Fruit fly (Drosophila melanogaster) whole organism, adult: ENCODE data around the gene CG14879.

ENCODE experiments used
- CG14711 ChIP-seq: fragments of 200-800 bp; sonication (Bioruptor generic); optimal IDR thresholded peaks from 2 replicates; lab custom pipeline; 2018; ENCODE audit warnings: missing biosample characterization, mild to moderate bottlenecking, missing genetic modification characterization, moderate library complexity
- CG7045 ChIP-seq: fragments of 200-800 bp; sonication (Bioruptor generic); optimal IDR thresholded peaks from 2 replicates; lab custom pipeline; 2017; ENCODE audit warnings: missing biosample characterization, mild to moderate bottlenecking, missing genetic modification characterization
- CG7101 ChIP-seq: fragments of 200-800 bp; sonication (Bioruptor generic); optimal IDR thresholded peaks from 2 replicates; lab custom pipeline; 2018; ENCODE audit warnings: missing biosample characterization, mild to moderate bottlenecking, missing genetic modification characterization, moderate library complexity
- Crg-1 ChIP-seq: fragments of 200-800 bp; sonication (Bioruptor generic); optimal IDR thresholded peaks from 2 replicates; lab custom pipeline; 2016; ENCODE audit warnings: missing biosample characterization, missing genetic modification characterization
- bab1 ChIP-seq: fragments of 200-800 bp; sonication (Bioruptor generic); optimal IDR thresholded peaks from 3 replicates; lab custom pipeline; 2019; ENCODE audit warnings: missing biosample characterization, mild to moderate bottlenecking, missing genetic modification characterization, moderate library complexity
- cnc ChIP-seq, 2 experiments: fragments of >200 bp; optimal IDR thresholded peaks; 2 replicates each; lab custom pipeline; 2017
- kay ChIP-seq: fragments of 200-800 bp; sonication (Bioruptor generic); peaks from one replicate; lab custom pipeline; 2016; ENCODE audit warnings: missing biosample characterization, missing genetic modification characterization, borderline replicate concordance
- pad ChIP-seq: fragments of 200-800 bp; sonication (Bioruptor generic); optimal IDR thresholded peaks from 3 replicates; lab custom pipeline; 2017; ENCODE audit warnings: missing biosample characterization, missing genetic modification characterization, mild to moderate bottlenecking, moderate library complexity, missing genetic modification reagents
- tj ChIP-seq: fragments of 200-800 bp; sonication (Bioruptor generic); optimal IDR thresholded peaks from 3 replicates; lab custom pipeline; 2017; ENCODE audit warnings: missing biosample characterization, mild to moderate bottlenecking, missing genetic modification characterization, moderate library complexity
- toe ChIP-seq: fragments of 200-800 bp; sonication (Bioruptor generic); optimal IDR thresholded peaks from 2 replicates; lab custom pipeline; 2016; ENCODE audit warnings: missing biosample characterization, missing genetic modification characterization

DNA sequence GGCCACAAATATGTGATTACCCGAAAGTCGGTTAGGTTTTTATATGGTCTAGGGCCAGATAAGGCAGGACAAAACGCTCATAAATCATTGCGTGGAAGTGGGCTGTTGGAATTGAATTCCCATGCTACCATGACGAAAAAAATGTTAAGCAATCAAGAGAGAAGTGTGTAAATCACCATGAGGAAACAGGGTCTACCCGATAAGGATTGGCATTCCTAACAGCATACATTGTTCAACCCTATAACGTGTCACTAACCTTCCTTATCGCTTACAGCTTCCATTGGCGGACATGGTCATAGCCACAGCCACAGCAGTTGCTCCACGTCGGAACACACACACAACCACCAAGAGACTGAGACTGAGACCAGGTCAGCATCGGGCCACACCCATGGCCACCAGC, 41.0 kb downstream of the CG14879 start:
- TF ChIP-seq CG7101 (no peak), kay (no peak), Crg-1 (GFP tag; lab: Kevin White, UChicago) (no peak), toe (GFP tag; lab: Kevin White, UChicago) (no peak), bab1 (no peak), CG14711 (no peak), CG7045 (no peak), tj (GFP tag; lab: Kevin White, UChicago) (no peak), pad (no peak), cnc (optimal IDR thresholded peaks at IDR 0.05; lab: Kevin White, UChicago) (no peak)
